Fruit fly (Drosophila melanogaster) whole organism, embryonic: ENCODE data around the gene gl.

Experiments used
- Bgb ChIP-seq: fragments of 200-800 bp; sonication (Bioruptor generic); IDR thresholded peaks from 2 replicates; pipeline ENCODE4 v1.3.6; 2022; ENCODE audit warnings: missing biosample characterization, missing genetic modification characterization; ENCODE audit not compliant: partially characterized antibody
- CG10267 ChIP-seq: fragments of 200-800 bp; sonication (Bioruptor generic); optimal IDR thresholded peaks from 2 replicates; lab custom pipeline; 2018; ENCODE audit warnings: missing biosample characterization, mild to moderate bottlenecking, missing genetic modification characterization, moderate library complexity
- CG10543 ChIP-seq: fragments of 200-800 bp; sonication (Bioruptor generic); optimal IDR thresholded peaks from 3 replicates; lab custom pipeline; 2017; ENCODE audit warnings: missing biosample characterization, mild to moderate bottlenecking, missing genetic modification characterization, moderate library complexity
- CG12659 ChIP-seq: fragments of 200-800 bp; sonication (Bioruptor generic); optimal IDR thresholded peaks from 3 replicates; lab custom pipeline; 2017; ENCODE audit warnings: mild to moderate bottlenecking, missing biosample characterization, missing genetic modification reagents, missing genetic modification characterization
- CG15514 ChIP-seq: fragments of 200-800 bp; sonication (Bioruptor generic); optimal IDR thresholded peaks from 3 replicates; lab custom pipeline; 2017; ENCODE audit warnings: missing biosample characterization, missing genetic modification characterization, mild to moderate bottlenecking, moderate library complexity, missing genetic modification reagents
- CG1603 ChIP-seq: fragments of 200-800 bp; sonication (Bioruptor generic); optimal IDR thresholded peaks from 2 replicates; lab custom pipeline; 2019; ENCODE audit warnings: missing biosample characterization, mild to moderate bottlenecking, missing genetic modification characterization, moderate library complexity
- CG2116 ChIP-seq: fragments of 200-800 bp; sonication (Bioruptor generic); optimal IDR thresholded peaks from 3 replicates; lab custom pipeline; 2018; ENCODE audit warnings: missing biosample characterization, mild to moderate bottlenecking, missing genetic modification characterization
- CG3163 ChIP-seq: fragments of 200-800 bp; sonication (Bioruptor generic); optimal IDR thresholded peaks from 3 replicates; lab custom pipeline; 2016; ENCODE audit warnings: missing biosample characterization, missing genetic modification characterization
- CG4404 ChIP-seq: fragments of 200-800 bp; sonication (Bioruptor generic); IDR thresholded peaks from 2 replicates; pipeline ENCODE4 v1.3.6; 2022; ENCODE audit warnings: missing biosample characterization, missing genetic modification characterization
- CG5245 ChIP-seq: fragments of 200-800 bp; sonication (Bioruptor generic); optimal IDR thresholded peaks from 3 replicates; lab custom pipeline; 2016; ENCODE audit warnings: missing biosample characterization, missing genetic modification characterization
- CG8478 ChIP-seq: fragments of >200 bp; optimal IDR thresholded peaks from 2 replicates; lab custom pipeline; 2018
- CG9876 ChIP-seq: fragments of 200-800 bp; sonication (Bioruptor generic); optimal IDR thresholded peaks from 2 replicates; lab custom pipeline; 2016; ENCODE audit warnings: missing biosample characterization, missing genetic modification characterization
- Deaf1 ChIP-seq: fragments of 200-800 bp; optimal IDR thresholded peaks from 3 replicates; lab custom pipeline; 2019; ENCODE audit warnings: missing biosample characterization, mild to moderate bottlenecking, missing genetic modification characterization, moderate library complexity
- Dip3 ChIP-seq: fragments of 200-800 bp; sonication (Bioruptor generic); optimal IDR thresholded peaks from 3 replicates; lab custom pipeline; 2016; ENCODE audit warnings: missing biosample characterization, missing genetic modification characterization
- Dp ChIP-seq: fragments of 200-800 bp; sonication (Bioruptor generic); optimal IDR thresholded peaks from 2 replicates; lab custom pipeline; 2018; ENCODE audit warnings: missing biosample characterization, mild to moderate bottlenecking, missing genetic modification characterization, moderate library complexity
- Dref ChIP-seq: fragments of 200-800 bp; sonication (Bioruptor generic); IDR thresholded peaks from 2 replicates; pipeline ENCODE4 v1.3.6; 2022; ENCODE audit warnings: missing biosample characterization, missing genetic modification characterization
- E2f2 ChIP-seq: fragments of 200-800 bp; sonication (Bioruptor generic); IDR thresholded peaks from 2 replicates; pipeline ENCODE4 v1.3.6; 2022; ENCODE audit warnings: missing biosample characterization, missing genetic modification characterization
- Elba2 ChIP-seq: fragments of 200-800 bp; sonication (Bioruptor generic); optimal IDR thresholded peaks from 3 replicates; lab custom pipeline; 2016; ENCODE audit warnings: missing biosample characterization, missing genetic modification characterization
- Ets97D ChIP-seq: fragments of 200-800 bp; sonication (Bioruptor generic); optimal IDR thresholded peaks from 3 replicates; lab custom pipeline; 2016; ENCODE audit warnings: missing biosample characterization, missing genetic modification characterization
- HHEX ChIP-seq: fragments of 200-800 bp; sonication (Bioruptor generic); optimal IDR thresholded peaks from 3 replicates; lab custom pipeline; 2017; ENCODE audit warnings: missing biosample characterization, mild to moderate bottlenecking, missing genetic modification characterization, missing genetic modification reagents
- Jarid2 ChIP-seq: fragments of 200-800 bp; sonication (Bioruptor generic); optimal IDR thresholded peaks from 3 replicates; lab custom pipeline; 2017; ENCODE audit warnings: mild to moderate bottlenecking, missing biosample characterization, missing genetic modification reagents, missing genetic modification characterization
- MBD-R2 ChIP-seq: fragments of 200-800 bp; sonication (Bioruptor generic); IDR thresholded peaks from 2 replicates; pipeline ENCODE4 v1.3.6; 2022; ENCODE audit warnings: missing biosample characterization, missing genetic modification characterization
- Med ChIP-seq: fragments of 200-800 bp; sonication (Bioruptor generic); peaks from one replicate; lab custom pipeline; 2016; ENCODE audit warnings: missing biosample characterization, missing genetic modification characterization, mild to moderate bottlenecking, inconsistent platforms, moderate library complexity
- Myb ChIP-seq: fragments of 200-800 bp; sonication (Bioruptor generic); optimal IDR thresholded peaks from 2 replicates; lab custom pipeline; 2016; ENCODE audit warnings: missing biosample characterization, missing genetic modification characterization
- NfI ChIP-seq: fragments of 200-800 bp; sonication (Bioruptor generic); optimal IDR thresholded peaks from 3 replicates; lab custom pipeline; 2018; ENCODE audit warnings: missing biosample characterization, mild to moderate bottlenecking, missing genetic modification characterization, moderate library complexity
- Scr ChIP-seq: fragments of 200-800 bp; sonication (Bioruptor generic); IDR thresholded peaks from 2 replicates; pipeline ENCODE4 v1.3.6; 2022; ENCODE audit warnings: missing biosample characterization, missing genetic modification characterization; ENCODE audit not compliant: partially characterized antibody
- Tbp ChIP-seq: fragments of >200 bp; optimal IDR thresholded peaks from 2 replicates; lab custom pipeline; 2018; ENCODE audit warnings: missing biosample characterization, missing genetic modification characterization
- ara ChIP-seq: fragments of 200-800 bp; sonication (Bioruptor generic); IDR thresholded peaks from 2 replicates; pipeline ENCODE4 v1.3.6; 2022; ENCODE audit warnings: missing biosample characterization, missing genetic modification characterization
- bsh ChIP-seq, 2 experiments: fragments of 200-800 bp; sonication (Bioruptor generic); optimal IDR thresholded peaks; 2 replicates each; lab custom pipeline; 2017 to 2018; ENCODE audit warnings: mild to moderate bottlenecking in 2 of 2, missing biosample characterization in 2 of 2, missing genetic modification characterization in 2 of 2, moderate library complexity in 1 of 2
- cas ChIP-seq: fragments of 200-800 bp; sonication (Bioruptor generic); IDR thresholded peaks from 2 replicates; pipeline ENCODE4 v1.3.6; 2022; ENCODE audit warnings: missing biosample characterization, missing genetic modification characterization
- ci ChIP-seq: fragments of 200-800 bp; sonication (Bioruptor generic); IDR thresholded peaks from 3 replicates; pipeline ENCODE4 v1.3.6; 2022; ENCODE audit warnings: missing biosample characterization, missing genetic modification characterization
- emc ChIP-seq: fragments of 200-800 bp; sonication (Bioruptor generic); optimal IDR thresholded peaks from 2 replicates; lab custom pipeline; 2016; ENCODE audit warnings: missing biosample characterization, missing genetic modification characterization
- gt ChIP-seq: fragments of 200-800 bp; sonication (Bioruptor generic); IDR thresholded peaks from 2 replicates; pipeline ENCODE4 v1.3.6; 2022; ENCODE audit warnings: missing biosample characterization, missing genetic modification characterization
- h ChIP-seq: fragments of >200 bp; optimal IDR thresholded peaks from 2 replicates; lab custom pipeline; 2017
- kni ChIP-seq: fragments of 200-800 bp; sonication (Bioruptor generic); optimal IDR thresholded peaks from 3 replicates; lab custom pipeline; 2017; ENCODE audit warnings: mild to moderate bottlenecking, missing biosample characterization, missing genetic modification reagents, missing genetic modification characterization
- lab ChIP-seq: fragments of 200-800 bp; sonication (Bioruptor generic); optimal IDR thresholded peaks from 3 replicates; lab custom pipeline; 2017; ENCODE audit warnings: missing biosample characterization, missing genetic modification characterization, mild to moderate bottlenecking, moderate library complexity, missing genetic modification reagents
- lola ChIP-seq, 3 experiments: fragments of >200 bp in 2 of 3; fragments of 200-800 bp in 1 of 3; sonication (Bioruptor generic) in 1 of 3; optimal IDR thresholded peaks; 2 replicates each; lab custom pipeline; 2017 to 2019; ENCODE audit warnings: missing biosample characterization in 3 of 3, missing genetic modification characterization in 3 of 3, mild to moderate bottlenecking in 1 of 3, moderate library complexity in 1 of 3
- nom ChIP-seq: fragments of 200-800 bp; sonication (Bioruptor generic); optimal IDR thresholded peaks from 2 replicates; lab custom pipeline; 2017; ENCODE audit warnings: missing biosample characterization, missing genetic modification characterization, mild to moderate bottlenecking, moderate library complexity, missing genetic modification reagents
- phol ChIP-seq: fragments of 200-800 bp; sonication (Bioruptor generic); optimal IDR thresholded peaks from 3 replicates; lab custom pipeline; 2018; ENCODE audit warnings: missing biosample characterization, mild to moderate bottlenecking, missing genetic modification characterization, moderate library complexity
- pros ChIP-seq: fragments of 200-800 bp; sonication (Bioruptor generic); optimal IDR thresholded peaks from 3 replicates; lab custom pipeline; 2019; ENCODE audit warnings: missing biosample characterization, mild to moderate bottlenecking, missing genetic modification characterization, moderate library complexity
- pum ChIP-seq: fragments of 200-800 bp; sonication (Bioruptor generic); optimal IDR thresholded peaks from 2 replicates; lab custom pipeline; 2016; ENCODE audit warnings: missing biosample characterization, missing genetic modification characterization
- pzg ChIP-seq: fragments of 200-800 bp; sonication (Bioruptor generic); optimal IDR thresholded peaks from 3 replicates; lab custom pipeline; 2018; ENCODE audit warnings: missing biosample characterization, mild to moderate bottlenecking, missing genetic modification characterization, moderate library complexity
- run ChIP-seq: fragments of 200-800 bp; sonication (Bioruptor generic); optimal IDR thresholded peaks from 3 replicates; lab custom pipeline; 2018; ENCODE audit warnings: missing biosample characterization, mild to moderate bottlenecking, missing genetic modification characterization
- sd ChIP-seq: fragments of 200-800 bp; sonication (Bioruptor generic); optimal IDR thresholded peaks from 3 replicates; lab custom pipeline; 2018; ENCODE audit warnings: missing biosample characterization, mild to moderate bottlenecking, missing genetic modification characterization, moderate library complexity
- sens-2 ChIP-seq: fragments of 200-800 bp; sonication (Bioruptor generic); IDR thresholded peaks from 2 replicates; pipeline ENCODE4 v1.3.6; 2022; ENCODE audit warnings: missing biosample characterization, missing genetic modification characterization
- sob ChIP-seq: fragments of 200-800 bp; sonication (Bioruptor generic); IDR thresholded peaks from 2 replicates; pipeline ENCODE4 v1.3.6; 2022; ENCODE audit warnings: missing biosample characterization, missing genetic modification characterization
- stwl ChIP-seq: fragments of 200-800 bp; sonication (Bioruptor generic); optimal IDR thresholded peaks from 3 replicates; lab custom pipeline; 2018; ENCODE audit warnings: missing biosample characterization, mild to moderate bottlenecking, missing genetic modification characterization, moderate library complexity
- vvl ChIP-seq: fragments of 200-800 bp; sonication (Bioruptor generic); IDR thresholded peaks from 2 replicates; pipeline ENCODE4 v1.3.6; 2022; ENCODE audit warnings: missing biosample characterization, missing genetic modification characterization
- wor ChIP-seq: fragments of 200-800 bp; sonication (Bioruptor generic); IDR thresholded peaks from 2 replicates; pipeline ENCODE4 v1.3.6; 2022; ENCODE audit warnings: missing biosample characterization, missing genetic modification characterization

The gl gene

DNA sequence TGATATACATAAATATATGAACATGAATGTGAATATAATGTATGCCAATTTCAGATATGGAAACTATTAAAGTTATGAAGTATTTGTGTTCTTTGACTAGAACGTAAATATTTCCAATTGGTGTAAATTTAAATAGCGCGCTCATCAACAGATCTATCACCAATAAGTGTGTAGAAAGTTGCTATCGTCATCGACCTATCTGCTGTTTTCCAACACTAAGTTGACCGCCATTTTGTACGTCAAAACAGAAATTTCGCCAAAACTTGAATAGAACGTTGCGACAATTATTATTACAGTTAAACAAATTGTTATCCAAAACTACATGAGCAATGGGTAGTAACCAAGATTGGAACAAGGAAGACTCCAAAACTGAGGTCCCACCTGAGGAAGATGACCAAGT is 13.1 kb upstream of the gl start, which contains the start of gene cona:
TSS of gene cona (plus strand) at position 236 of the 400 bp plus-strand sequence.
- peak; percentile 9 for TF ChIP-seq NfI
- TF ChIP-seq pzg = peak; percentile 42
- TF ChIP-seq sob (GFP tag; lab: Robert Waterston, UW) = 0 out of 2 replicates have a peak, but pooled peaks have one; percentile 24
- TF ChIP-seq Ets97D (GFP tag; lab: Kevin White, UChicago) = peak; percentile 56
- TF ChIP-seq lab (GFP tag; lab: Kevin White, UChicago) = peak; percentile 3
- TF ChIP-seq pum (GFP tag; lab: Kevin White, UChicago) = no peak
- no peak for TF ChIP-seq Jarid2
- TF ChIP-seq CG10267 (tag; lab: Kevin White, UChicago) = peak; percentile 78
- TF ChIP-seq CG2116 (GFP tag; lab: Kevin White, UChicago) = peak; percentile 60
- TF ChIP-seq emc = no peak
- no peak for TF ChIP-seq CG4404 (GFP tag; lab: Robert Waterston, UW)
- TF ChIP-seq h (lab: Kevin White, UChicago) = no peak
- TF ChIP-seq stwl = peak; percentile 61
- no peak for TF ChIP-seq CG1603 (tag; lab: Kevin White, UChicago)
- TF ChIP-seq CG12659 (GFP tag; lab: Kevin White, UChicago) = peak; percentile 6
- TF ChIP-seq cas = no peak
- TF ChIP-seq lola (GFP tag; optimal IDR thresholded peaks at IDR 0.05; lab: Kevin White, UChicago) = no peak
- TF ChIP-seq Elba2 = peak; percentile 86
- peak; percentile 24 for TF ChIP-seq CG15514 (GFP tag; lab: Kevin White, UChicago)
- TF ChIP-seq E2f2 (GFP tag; lab: Robert Waterston, UW) = peak; percentile 89
- TF ChIP-seq Dp (GFP tag; lab: Kevin White, UChicago) = peak; percentile 84
- TF ChIP-seq phol (tag; lab: Kevin White, UChicago) = peak; percentile 97
- no peak for TF ChIP-seq run (tag; lab: Kevin White, UChicago)
- peak; percentile 26; the same call in 1 of the 2 replicates for TF ChIP-seq Scr
- TF ChIP-seq gt (GFP tag; lab: Robert Waterston, UW) = no peak
- TF ChIP-seq Dref = peak; percentile 55
- no peak for TF ChIP-seq ara
- TF ChIP-seq MBD-R2 = 0 out of 2 replicates have a peak, but pooled peaks have one; percentile 33
- TF ChIP-seq Myb (GFP tag; lab: Kevin White, UChicago) = peak; percentile 13

- TF ChIP-seq CG9876 (GFP tag; lab: Kevin White, UChicago) (no peak), Dip3 (GFP tag; lab: Kevin White, UChicago) (no peak), wor (GFP tag; lab: Robert Waterston, UW) (no peak)
- TF ChIP-seq, all 482 proteins: peak for 0
Observed at dm6 chr3R:18384972-18385371, 12.4 kb upstream of the gl start, which contains the start of gene CG14309. Gene CG14309, minus strand, starts transcription at chr3R:18385072.

DNA sequence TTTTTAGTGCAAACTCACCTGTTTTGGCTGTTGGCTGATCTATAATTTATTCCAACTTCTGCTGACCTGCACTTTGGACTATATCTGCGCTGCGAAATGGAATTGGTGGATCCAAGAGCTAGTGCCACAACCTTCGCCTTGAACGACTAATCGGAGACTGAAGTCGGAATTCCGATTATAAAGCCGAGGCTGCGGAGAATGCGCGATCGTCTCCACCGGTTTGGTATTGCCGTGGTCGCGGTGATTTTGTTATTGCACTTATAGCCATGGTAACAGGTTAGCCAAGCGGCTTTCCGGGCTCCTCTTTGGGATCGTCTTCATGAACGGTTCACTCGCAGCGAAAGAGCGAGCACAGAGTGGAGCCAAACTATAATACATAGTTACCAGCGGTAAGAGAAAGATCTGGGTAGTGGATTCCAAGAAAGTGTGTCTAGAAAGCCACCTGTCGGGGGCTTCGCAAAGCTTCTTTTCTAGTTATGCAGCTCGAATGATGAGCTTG is 8.5 kb upstream of the gl start, which contains the start of gene CG7675:
TSS of gene CG7675 (minus strand) at position 165 of the 499 bp plus-strand sequence.
- TF ChIP-seq vvl (GFP tag; lab: Robert Waterston, UW) (peak; percentile 64), Deaf1 (tag; lab: Kevin White, UChicago) (peak; percentile 93), kni (GFP tag; lab: Kevin White, UChicago) (peak; percentile 79), CG10543 (peak; percentile 34), CG2116 (GFP tag; lab: Kevin White, UChicago) (no peak), HHEX (GFP tag; lab: Kevin White, UChicago) (peak; percentile 5), Tbp (no peak), bsh (GFP tag; optimal IDR thresholded peaks at IDR 0.05; lab: Kevin White, UChicago) (peak in 1 of 2 experiments; percentile 61), CG5245 (GFP tag; lab: Kevin White, UChicago) (no peak), CG3163 (peak; percentile 84), sens-2 (GFP tag; lab: Robert Waterston, UW) (0 out of 2 replicates have a peak, but pooled peaks have one; percentile 44), ci (0 out of 3 replicates have a peak, but pooled peaks have one; percentile 45), CG8478 (lab: Kevin White, UChicago) (no peak), sd (tag; lab: Kevin White, UChicago) (peak; percentile 84), nom (GFP tag; lab: Kevin White, UChicago) (peak; percentile 95), Bgb (GFP tag; lab: Robert Waterston, UW) (0 out of 2 replicates have a peak, but pooled peaks have one; percentile 17), Med (peak; percentile 70), pros (GFP tag; lab: Kevin White, UChicago) (peak; percentile 56)
